Fruit fly (Drosophila melanogaster): ENCODE measurements around the gene dome.

dome gene

DNA sequence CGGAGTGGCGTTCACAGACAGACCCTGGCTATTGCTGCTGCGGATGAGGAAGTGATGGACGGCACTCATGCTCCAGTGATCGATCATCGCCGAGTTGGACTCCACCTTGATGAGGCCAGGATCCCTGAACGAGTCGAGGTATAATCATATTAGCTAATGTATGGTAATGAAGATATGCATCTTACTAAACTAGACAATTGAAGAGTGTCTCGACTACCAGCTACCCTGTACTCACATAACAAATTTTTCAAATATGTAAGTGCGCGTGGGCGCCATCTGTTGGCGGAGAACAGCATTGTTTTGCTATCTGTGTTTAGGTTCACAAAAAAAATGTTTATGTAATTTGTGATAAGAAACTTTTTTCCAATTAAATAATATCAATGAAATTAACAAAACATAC is 4.1 kb downstream of the dome start:
- TF ChIP-seq CG11294 (GFP tag; IDR thresholded peaks at IDR 0.05) (no peak), CG31627 (GFP tag; optimal IDR thresholded peaks at IDR 0.05) (no peak), acj6 (GFP tag; optimal IDR thresholded peaks at IDR 0.05) (no peak), svp (GFP tag) (no peak), lz (GFP tag; optimal IDR thresholded peaks at IDR 0.05) (no peak), CG4318 (GFP tag; optimal IDR thresholded peaks at IDR 0.05) (no peak), pdm3 (GFP tag; optimal IDR thresholded peaks at IDR 0.05) (no peak), esn (GFP tag; optimal IDR thresholded peaks at IDR 0.05) (no peak), CG8632 (GFP tag; optimal IDR thresholded peaks at IDR 0.05) (no peak), cyc (GFP tag; optimal IDR thresholded peaks at IDR 0.05) (no peak), Ets21C (GFP tag; optimal IDR thresholded peaks at IDR 0.05) (no peak)

DNA sequence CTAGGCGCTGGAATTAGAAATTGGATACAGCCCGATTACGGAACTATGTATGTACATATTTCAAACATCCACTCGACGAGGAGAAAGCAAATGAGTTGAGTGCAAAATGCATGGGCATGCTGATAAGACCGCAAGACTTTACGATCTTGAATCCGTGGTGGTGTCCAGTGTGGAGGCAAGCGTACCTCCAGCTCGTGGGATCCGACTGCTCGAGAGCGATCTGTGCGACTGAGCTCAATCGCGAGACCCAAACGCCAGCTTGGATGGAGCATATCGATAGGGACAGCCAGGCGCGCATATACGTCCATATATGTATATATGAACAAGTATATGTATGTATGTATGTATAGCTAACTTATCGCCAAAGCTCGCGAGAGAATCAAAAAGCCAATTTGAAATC is 7.7 kb downstream of the dome start, which contains the start of gene et:
et (minus strand) TSS at position 230 of the 400 bp plus-strand sequence.
- TF ChIP-seq CG3919 (GFP tag; optimal IDR thresholded peaks at IDR 0.05) = no peak
- peak; percentile 79 for TF ChIP-seq svp (GFP tag)
- no peak for TF ChIP-seq Eip93F (GFP tag; optimal IDR thresholded peaks at IDR 0.05)

DNA sequence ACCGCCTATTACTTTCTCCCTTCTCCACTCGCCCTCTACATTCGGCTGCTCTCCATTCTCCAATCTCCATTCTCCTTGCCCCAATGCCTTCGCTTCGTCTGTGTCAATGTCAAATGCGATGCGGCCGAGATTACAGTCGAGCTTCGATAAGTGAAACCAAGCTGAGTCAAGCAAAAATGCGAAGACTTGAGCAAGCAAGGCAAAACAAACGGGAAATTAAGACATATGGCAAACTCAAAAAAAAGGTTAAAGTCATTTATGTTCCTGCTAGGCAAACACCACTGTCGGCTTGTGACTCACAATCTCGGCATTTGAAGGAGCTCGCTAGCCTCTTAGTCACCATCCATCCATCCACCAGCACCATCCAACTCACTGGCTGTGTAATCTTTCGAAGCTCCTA is 14.9 kb downstream of the dome start:
- TF ChIP-seq lz (GFP tag; optimal IDR thresholded peaks at IDR 0.05) (peak; percentile 99), CG16779 (tag; optimal IDR thresholded peaks at IDR 0.05) (peak; percentile 95), Sox102F (GFP tag; optimal IDR thresholded peaks at IDR 0.05) (peak; percentile 99), Met (GFP tag; optimal IDR thresholded peaks at IDR 0.05) (peak; percentile 99), Hr38 (GFP tag; optimal IDR thresholded peaks at IDR 0.05) (peak; percentile 86), Hr4 (GFP tag; optimal IDR thresholded peaks at IDR 0.05) (peak; percentile 97), esn (GFP tag; optimal IDR thresholded peaks at IDR 0.05) (peak; percentile 100), svp (GFP tag) (peak; percentile 100), CG10631 (GFP tag; optimal IDR thresholded peaks at IDR 0.05) (peak; percentile 99), cyc (GFP tag; optimal IDR thresholded peaks at IDR 0.05) (peak; percentile 99), net (GFP tag; optimal IDR thresholded peaks at IDR 0.05) (peak; percentile 99), Gug (GFP tag; IDR thresholded peaks at IDR 0.05) (peak; percentile 97), spab (GFP tag; optimal IDR thresholded peaks at IDR 0.05) (peak; percentile 95), CG15336 (GFP tag; IDR thresholded peaks at IDR 0.05) (peak; percentile 97), dsx (GFP tag; optimal IDR thresholded peaks at IDR 0.05; ENCODE audit: poor library complexity, severe bottlenecking) (peak; percentile 96), CG34406 (GFP tag; optimal IDR thresholded peaks at IDR 0.05) (peak; percentile 98), ss (GFP tag; optimal IDR thresholded peaks at IDR 0.05) (peak; percentile 97 to 98), vri (GFP tag; optimal IDR thresholded peaks at IDR 0.05) (peak; percentile 99), Eip78C (GFP tag) (peak; percentile 100), CG1621 (tag; optimal IDR thresholded peaks at IDR 0.05) (peak; percentile 98), CG8632 (GFP tag; optimal IDR thresholded peaks at IDR 0.05) (peak; percentile 98), CG6808 (GFP tag; optimal IDR thresholded peaks at IDR 0.05) (peak; percentile 97), pdm3 (GFP tag; optimal IDR thresholded peaks at IDR 0.05) (peak; percentile 99), eg (GFP tag; IDR thresholded peaks at IDR 0.05) (peak; percentile 97), acj6 (GFP tag; optimal IDR thresholded peaks at IDR 0.05) (peak; percentile 99), CG6276 (GFP tag; optimal IDR thresholded peaks at IDR 0.05) (peak; percentile 88), fd59A (GFP tag; optimal IDR thresholded peaks at IDR 0.05) (peak; percentile 98), CG8319 (GFP tag; optimal IDR thresholded peaks at IDR 0.05) (peak; percentile 98), CG32006 (GFP tag; optimal IDR thresholded peaks at IDR 0.05) (peak; percentile 97), CG11762 (GFP tag; optimal IDR thresholded peaks at IDR 0.05; ENCODE audit: insufficient read depth) (peak; percentile 97), Ets21C (GFP tag; optimal IDR thresholded peaks at IDR 0.05) (peak; percentile 99), fkh (GFP tag; optimal IDR thresholded peaks at IDR 0.05) (no peak), fd85E (GFP tag; optimal IDR thresholded peaks at IDR 0.05) (peak; percentile 96), CG11902 (GFP tag; optimal IDR thresholded peaks at IDR 0.05) (peak; percentile 98), CG10669 (GFP tag; optimal IDR thresholded peaks at IDR 0.05) (peak; percentile 98), Hr39 (GFP tag; optimal IDR thresholded peaks at IDR 0.05) (peak; percentile 100), CG3032 (tag; optimal IDR thresholded peaks at IDR 0.05) (peak; percentile 96), Ets96B (tag; optimal IDR thresholded peaks at IDR 0.05) (peak; percentile 96), CG31627 (GFP tag; optimal IDR thresholded peaks at IDR 0.05) (peak; percentile 99), CG8119 (GFP tag; IDR thresholded peaks at IDR 0.05) (peak; percentile 97), CG3919 (GFP tag; optimal IDR thresholded peaks at IDR 0.05) (peak; percentile 99), Lpt (GFP tag; optimal IDR thresholded peaks at IDR 0.05) (peak; percentile 98), CG6854 (GFP tag; optimal IDR thresholded peaks at IDR 0.05) (peak; percentile 98)
